Worm (Caenorhabditis elegans) whole organism, early embryonic: ENCODE measurements around the gene ZK742.3.

ENCODE experiments used
- F13C5.2 ChIP-seq: sonication (generic microtip); optimal IDR thresholded peaks from 2 replicates; lab custom pipeline; 2017; ENCODE audit warnings: mild to moderate bottlenecking, missing genetic modification characterization, inconsistent platforms, missing compliant biosample characterization
- aly-1 ChIP-seq: sonication (generic microtip); optimal IDR thresholded peaks from 2 replicates; lab custom pipeline; 2016; ENCODE audit warnings: missing genetic modification characterization, missing compliant biosample characterization
- ama-1 ChIP-seq: fragments of 150-350 bp; optimal IDR thresholded peaks from 2 replicates; lab custom pipeline; 2014
- flt-1 ChIP-seq: fragments of 200-800 bp; sonication (Bioruptor generic); IDR thresholded peaks from 2 replicates; pipeline ENCODE4 v1.3.6; 2022; ENCODE audit warnings: missing genetic modification characterization, missing compliant biosample characterization
- hmg-4 ChIP-seq: fragments of 200-800 bp; sonication (Bioruptor generic); optimal IDR thresholded peaks from 2 replicates; lab custom pipeline; 2018; ENCODE audit warnings: mild to moderate bottlenecking, missing genetic modification characterization, missing compliant biosample characterization
- scrt-1 ChIP-seq: fragments of 200-800 bp; sonication (Bioruptor generic); IDR thresholded peaks from 2 replicates; pipeline ENCODE4 v1.3.6; 2022; ENCODE audit warnings: missing genetic modification characterization, missing compliant biosample characterization

- TF ChIP-seq ama-1 (lab: Kevin White, UChicago) (no peak), hmg-4 (GFP tag; lab: Kevin White, UChicago) (no peak), flt-1 (GFP tag; lab: Robert Waterston, UW) (no peak), F13C5.2 (no peak), aly-1 (tag; lab: Kevin White, UChicago) (no peak), scrt-1 (GFP tag; lab: Robert Waterston, UW) (no peak)
These were observed 16.6 kb upstream of the ZK742.3 start for ce11 chrV:7826362-7826761.
